Worm (Caenorhabditis elegans) whole organism, L2 larva: ENCODE data around the gene pis-1.

ENCODE experiments used
- Y55F3AM.14 ChIP-seq: fragments of 200-800 bp; sonication (Bioruptor generic); optimal IDR thresholded peaks from 2 replicates; lab custom pipeline; 2018; ENCODE audit warnings: mild to moderate bottlenecking, missing genetic modification characterization, missing compliant biosample characterization
- dmd-4 ChIP-seq: sonication (generic microtip); optimal IDR thresholded peaks from 2 replicates; lab custom pipeline; 2017; ENCODE audit warnings: missing biosample characterization, missing genetic modification characterization
- elt-3 ChIP-seq: sonication (generic microtip); optimal IDR thresholded peaks from 2 replicates; lab custom pipeline; 2017; ENCODE audit warnings: missing biosample characterization, missing genetic modification characterization
- nhr-6 ChIP-seq: fragments of 150-350 bp; optimal IDR thresholded peaks from 2 replicates; lab custom pipeline; 2014; ENCODE audit warnings: missing biosample characterization, missing genetic modification characterization

ce11 chrIV:9840984-9841590 lies 44.7 kb upstream of the pis-1 start, which contains the start of the genes kin-24 and msp-56:
- TF ChIP-seq elt-3 (tag; lab: Kevin White, UChicago) (no peak), dmd-4 (tag; lab: Kevin White, UChicago) (no peak), Y55F3AM.14 (GFP tag; lab: Kevin White, UChicago) (no peak), nhr-6 (tag; lab: Kevin White, UChicago) (no peak)
